Worm (Caenorhabditis elegans): Measurements from ENCODE around the gene wapl-1.

Gene wapl-1

ce11 chrIV:4398890-4399289 lies 46.6 kb downstream of the wapl-1 start:
- no peak for TF ChIP-seq nhr-23 (tag; optimal IDR thresholded peaks at IDR 0.05)
- peak; percentile 60 for TF ChIP-seq nfya-1 (tag; optimal IDR thresholded peaks at IDR 0.05; ENCODE audit: insufficient read depth)

- TF ChIP-seq ceh-82 (tag; optimal IDR thresholded peaks at IDR 0.05) = no peak
- no peak for TF ChIP-seq nhr-237 (tag; optimal IDR thresholded peaks at IDR 0.05)
- TF ChIP-seq nhr-25 (tag; optimal IDR thresholded peaks at IDR 0.05) = peak; percentile 73
- TF ChIP-seq ama-1 (optimal IDR thresholded peaks at IDR 0.05) = peak; percentile 49
- TF ChIP-seq pha-4 (tag; optimal IDR thresholded peaks at IDR 0.05) = peak; percentile 22
- TF ChIP-seq nhr-43 (tag; optimal IDR thresholded peaks at IDR 0.05; ENCODE audit: poor library complexity, severe bottlenecking) = peak; percentile 48
- TF ChIP-seq R02D3.7 (tag; optimal IDR thresholded peaks at IDR 0.05) = peak; percentile 17
- TF ChIP-seq elt-3 (tag; optimal IDR thresholded peaks at IDR 0.05) = peak in 1 of 3 experiments; percentile 47
- TF ChIP-seq sea-2 (GFP tag; optimal IDR thresholded peaks at IDR 0.05) = no peak
- TF ChIP-seq tbx-2 (tag; optimal IDR thresholded peaks at IDR 0.05) = peak; percentile 6
- peak; percentile 27 for TF ChIP-seq snpc-4 (tag; optimal IDR thresholded peaks at IDR 0.05)
- no peak for TF ChIP-seq hmg-11 (tag; optimal IDR thresholded peaks at IDR 0.05)
- TF ChIP-seq lsy-12 (tag; optimal IDR thresholded peaks at IDR 0.05) = peak; percentile 1
Observed at ce11 chrIV:4398420-4398819, 47.1 kb downstream of the wapl-1 start.

- TF ChIP-seq nfya-1 (tag; optimal IDR thresholded peaks at IDR 0.05; ENCODE audit: insufficient read depth) = peak; percentile 94
- TF ChIP-seq ceh-82 (tag; optimal IDR thresholded peaks at IDR 0.05) = no peak
Observed at ce11 chrIV:4397586-4397985, 48.0 kb downstream of the wapl-1 start.

ce11 chrIV:4397111-4397510 lies 48.4 kb downstream of the wapl-1 start:
- TF ChIP-seq lin-39 (tag; optimal IDR thresholded peaks at IDR 0.05) (no peak), hmg-11 (tag; optimal IDR thresholded peaks at IDR 0.05) (no peak), nfya-1 (tag; optimal IDR thresholded peaks at IDR 0.05; ENCODE audit: insufficient read depth) (no peak), nhr-67 (tag; optimal IDR thresholded peaks at IDR 0.05) (no peak), sea-2 (GFP tag; optimal IDR thresholded peaks at IDR 0.05) (no peak), egl-5 (tag; optimal IDR thresholded peaks at IDR 0.05) (no peak), pha-4 (tag; optimal IDR thresholded peaks at IDR 0.05) (peak; percentile 91), nhr-28 (tag; optimal IDR thresholded peaks at IDR 0.05) (no peak), pqm-1 (tag; optimal IDR thresholded peaks at IDR 0.05) (peak; percentile 43), aly-2 (tag; optimal IDR thresholded peaks at IDR 0.05) (no peak), nhr-12 (tag; optimal IDR thresholded peaks at IDR 0.05) (no peak), ceh-9 (tag; optimal IDR thresholded peaks at IDR 0.05) (no peak), nhr-25 (tag; optimal IDR thresholded peaks at IDR 0.05) (no peak), mdl-1 (tag; optimal IDR thresholded peaks at IDR 0.05) (no peak), elt-2 (tag; optimal IDR thresholded peaks at IDR 0.05) (peak; percentile 65), ama-1 (optimal IDR thresholded peaks at IDR 0.05) (no peak), fkh-2 (tag; optimal IDR thresholded peaks at IDR 0.05) (no peak), nhr-237 (tag; optimal IDR thresholded peaks at IDR 0.05) (no peak), egl-27 (tag; optimal IDR thresholded peaks at IDR 0.05) (no peak)

ce11 chrIV:4396052-4396821 lies 49.3 kb downstream of the wapl-1 start:
- TF ChIP-seq nhr-23 (tag; optimal IDR thresholded peaks at IDR 0.05) (peak; percentile 53), jun-1 (tag; optimal IDR thresholded peaks at IDR 0.05) (no peak), nhr-43 (tag; optimal IDR thresholded peaks at IDR 0.05; ENCODE audit: poor library complexity, severe bottlenecking) (peak; percentile 68), nhr-25 (tag; optimal IDR thresholded peaks at IDR 0.05) (peak; percentile 89)

- TF ChIP-seq ztf-11 (tag; optimal IDR thresholded peaks at IDR 0.05) (no peak), mdl-1 (tag; optimal IDR thresholded peaks at IDR 0.05) (no peak), jun-1 (tag; optimal IDR thresholded peaks at IDR 0.05) (no peak), nhr-28 (tag; optimal IDR thresholded peaks at IDR 0.05) (no peak), nhr-23 (tag; optimal IDR thresholded peaks at IDR 0.05) (no peak), lsy-12 (tag; optimal IDR thresholded peaks at IDR 0.05) (no peak), ama-1 (optimal IDR thresholded peaks at IDR 0.05) (no peak), fkh-2 (tag; optimal IDR thresholded peaks at IDR 0.05) (no peak), ZK546.5 (tag; optimal IDR thresholded peaks at IDR 0.05) (no peak), nhr-12 (tag; optimal IDR thresholded peaks at IDR 0.05) (no peak), nhr-76 (tag; optimal IDR thresholded peaks at IDR 0.05) (no peak), ceh-28 (tag; optimal IDR thresholded peaks at IDR 0.05) (no peak), elt-1 (tag; optimal IDR thresholded peaks at IDR 0.05) (no peak), unc-62 (GFP tag; optimal IDR thresholded peaks at IDR 0.05) (no peak), fkh-10 (GFP tag; optimal IDR thresholded peaks at IDR 0.05) (no peak), nfya-1 (tag; optimal IDR thresholded peaks at IDR 0.05; ENCODE audit: insufficient read depth) (no peak), ztf-4 (tag; optimal IDR thresholded peaks at IDR 0.05) (no peak), nhr-67 (tag; optimal IDR thresholded peaks at IDR 0.05) (no peak)
Observed at ce11 chrIV:4395555-4395954, 50.0 kb downstream of the wapl-1 start.

Data from whole organism, L3 larva.